Fruit fly (Drosophila melanogaster) whole organism, wandering third instar larva: Measurements from ENCODE around the gene CG9759.

Experiments
- Abd-B ChIP-seq: fragments of >200 bp; optimal IDR thresholded peaks from 2 replicates; lab custom pipeline; 2017; ENCODE audit warnings: missing biosample characterization, missing genetic modification characterization
- CG32264 ChIP-seq: fragments of 200-800 bp; sonication (Bioruptor generic); optimal IDR thresholded peaks from 2 replicates; lab custom pipeline; 2016; ENCODE audit warnings: missing biosample characterization, missing genetic modification characterization
- CG9705 ChIP-seq: fragments of 200-800 bp; sonication (Bioruptor generic); optimal IDR thresholded peaks from 2 replicates; lab custom pipeline; 2018; ENCODE audit warnings: missing biosample characterization, mild to moderate bottlenecking, missing genetic modification characterization
- Dif ChIP-seq: fragments of 200-275, 200-300 bp; sonication (Bioruptor generic); optimal IDR thresholded peaks from 2 replicates; lab custom pipeline; 2018; ENCODE audit warnings: missing biosample characterization, missing genetic modification characterization; ENCODE audit not compliant: partially characterized antibody
- GATAd ChIP-seq: sonication (Bioruptor generic); optimal IDR thresholded peaks from 2 replicates; lab custom pipeline; 2016; ENCODE audit warnings: missing biosample characterization, missing genetic modification characterization
- HLH106 ChIP-seq: fragments of 200-800 bp; optimal IDR thresholded peaks from 3 replicates; lab custom pipeline; 2019; ENCODE audit warnings: missing biosample characterization, mild to moderate bottlenecking, missing genetic modification characterization, moderate library complexity
- Hnf4 ChIP-seq: fragments of 200-800 bp; sonication (Bioruptor generic); optimal IDR thresholded peaks from 2 replicates; lab custom pipeline; 2016; ENCODE audit warnings: missing biosample characterization, mild to moderate bottlenecking, missing genetic modification characterization
- Hr83 ChIP-seq: fragments of 200-300 bp; sonication (Bioruptor generic); optimal IDR thresholded peaks from 2 replicates; lab custom pipeline; 2016; ENCODE audit warnings: missing biosample characterization, mild to moderate bottlenecking, missing genetic modification characterization, moderate library complexity; ENCODE audit not compliant: poor library complexity, severe bottlenecking
- Jra ChIP-seq: sonication (Bioruptor generic); optimal IDR thresholded peaks from 2 replicates; lab custom pipeline; 2016; ENCODE audit warnings: missing biosample characterization, missing genetic modification characterization
- Myc ChIP-seq: fragments of >200 bp; optimal IDR thresholded peaks from 2 replicates; lab custom pipeline; 2017
- N ChIP-seq: fragments of >200 bp; optimal IDR thresholded peaks from 2 replicates; lab custom pipeline; 2018; ENCODE audit warnings: missing biosample characterization, missing external identifiers, missing genetic modification characterization
- OdsH ChIP-seq: fragments of 200-800 bp; sonication (Bioruptor generic); optimal IDR thresholded peaks from 2 replicates; lab custom pipeline; 2016; ENCODE audit warnings: missing biosample characterization, mild to moderate bottlenecking, missing genetic modification characterization
- Rel ChIP-seq, 2 experiments: fragments of 200-800 bp; sonication (Bioruptor generic) in 1 of 2; optimal IDR thresholded peaks; 2 replicates in 1 of 2; 3 replicates in 1 of 2; lab custom pipeline; 2016 to 2019; ENCODE audit warnings: mild to moderate bottlenecking in 2 of 2, missing biosample characterization in 2 of 2, missing genetic modification characterization in 2 of 2, moderate library complexity in 1 of 2
- Sp1 ChIP-seq: fragments of 200-800 bp; sonication (Bioruptor generic); optimal IDR thresholded peaks from 3 replicates; lab custom pipeline; 2019; ENCODE audit warnings: missing biosample characterization, mild to moderate bottlenecking, missing genetic modification characterization, moderate library complexity
- Vsx2 ChIP-seq: fragments of 200-300, 225-300 bp; sonication (Bioruptor generic); optimal IDR thresholded peaks from 2 replicates; lab custom pipeline; 2018; ENCODE audit warnings: missing biosample characterization, missing genetic modification characterization; ENCODE audit not compliant: partially characterized antibody
- br ChIP-seq: fragments of 200-800 bp; sonication (Bioruptor generic); optimal IDR thresholded peaks from 2 replicates; lab custom pipeline; 2016; ENCODE audit warnings: missing biosample characterization, missing genetic modification characterization
- brk ChIP-seq: fragments of 200-800 bp; sonication (Bioruptor generic); optimal IDR thresholded peaks from 2 replicates; lab custom pipeline; 2016; ENCODE audit warnings: missing biosample characterization, mild to moderate bottlenecking, missing genetic modification characterization
- dl ChIP-seq, 2 experiments: fragments of 175-275, 200-275 bp in 1 of 2; fragments of 200-275 bp in 1 of 2; sonication (Bioruptor generic); optimal IDR thresholded peaks; lab custom pipeline; 2018; ENCODE audit warnings: mild to moderate bottlenecking in 2 of 2, missing biosample characterization in 2 of 2, missing genetic modification characterization in 2 of 2, moderate library complexity in 2 of 2; ENCODE audit not compliant: partially characterized antibody in 2 of 2, insufficient read depth in 1 of 2
- dmrt93B ChIP-seq: fragments of 200-800 bp; sonication (Bioruptor generic); optimal IDR thresholded peaks from 2 replicates; lab custom pipeline; 2018; ENCODE audit warnings: missing biosample characterization, mild to moderate bottlenecking, missing genetic modification characterization
- ey ChIP-seq: fragments of 200-800 bp; sonication (Bioruptor generic); optimal IDR thresholded peaks from 2 replicates; lab custom pipeline; 2016; ENCODE audit warnings: missing biosample characterization, missing genetic modification characterization
- foxo ChIP-seq, 2 experiments: fragments of 200-800 bp; sonication (Bioruptor generic); optimal IDR thresholded peaks; 2 replicates in 1 of 2; 3 replicates in 1 of 2; lab custom pipeline; 2016 to 2017; ENCODE audit warnings: missing biosample characterization in 2 of 2, missing genetic modification characterization in 2 of 2
- fru ChIP-seq: fragments of 200-800 bp; sonication (Bioruptor generic); optimal IDR thresholded peaks from 3 replicates; lab custom pipeline; 2016; ENCODE audit warnings: missing biosample characterization, mild to moderate bottlenecking, missing genetic modification characterization
- h ChIP-seq: fragments of 200-800 bp; sonication (Bioruptor generic); optimal IDR thresholded peaks from 3 replicates; lab custom pipeline; 2016; ENCODE audit warnings: missing biosample characterization, mild to moderate bottlenecking, missing genetic modification characterization
- jim ChIP-seq: fragments of 175-275, 200-325 bp; sonication (Bioruptor generic); optimal IDR thresholded peaks from 2 replicates; lab custom pipeline; 2016; ENCODE audit warnings: missing biosample characterization, mild to moderate bottlenecking, missing genetic modification characterization
- lola ChIP-seq: fragments of >200 bp; optimal IDR thresholded peaks from 2 replicates; lab custom pipeline; 2017; ENCODE audit warnings: missing biosample characterization, missing genetic modification characterization
- pan ChIP-seq: fragments of >200 bp; optimal IDR thresholded peaks from 2 replicates; lab custom pipeline; 2017
- psq ChIP-seq: fragments of 200-800 bp; sonication (Bioruptor generic); optimal IDR thresholded peaks from 3 replicates; lab custom pipeline; 2017; ENCODE audit warnings: missing biosample characterization, mild to moderate bottlenecking, missing genetic modification characterization, moderate library complexity
- rgr ChIP-seq: fragments of 200-800 bp; sonication (Bioruptor generic); optimal IDR thresholded peaks from 3 replicates; lab custom pipeline; 2016; ENCODE audit warnings: missing biosample characterization, mild to moderate bottlenecking, missing genetic modification characterization
- sage ChIP-seq: fragments of 200-800 bp; sonication (Bioruptor generic); optimal IDR thresholded peaks from 2 replicates; lab custom pipeline; 2016; ENCODE audit warnings: missing biosample characterization, mild to moderate bottlenecking, missing genetic modification characterization
- sv ChIP-seq: fragments of 200-800 bp; sonication (Bioruptor generic); optimal IDR thresholded peaks from 3 replicates; lab custom pipeline; 2016; ENCODE audit warnings: missing biosample characterization, missing genetic modification characterization
- tai ChIP-seq: sonication (Bioruptor generic); optimal IDR thresholded peaks from 2 replicates; lab custom pipeline; 2016; ENCODE audit warnings: missing biosample characterization, missing genetic modification characterization
- usp ChIP-seq: fragments of >200 bp; optimal IDR thresholded peaks from 2 replicates; lab custom pipeline; 2017; ENCODE audit warnings: missing biosample characterization, missing genetic modification characterization
- woc ChIP-seq: sonication (Bioruptor generic); optimal IDR thresholded peaks from 2 replicates; lab custom pipeline; 2016; ENCODE audit warnings: missing biosample characterization, mild to moderate bottlenecking, missing genetic modification characterization

Gene CG9759

dm6 chr3R:13609146-13609545 is at the start of gene CG9759:
CG9759 (minus strand) TSS chr3R:13609246.
- TF ChIP-seq woc (GFP tag; lab: Kevin White, UChicago) (no peak), tai (no peak), N (GFP tag; lab: Kevin White, UChicago) (no peak), CG9705 (GFP tag; lab: Kevin White, UChicago) (no peak)

- no peak for TF ChIP-seq h (GFP tag; lab: Kevin White, UChicago)
- no peak for TF ChIP-seq usp (GFP tag; lab: Kevin White, UChicago)
- no peak for TF ChIP-seq br
- no peak for TF ChIP-seq fru (GFP tag; lab: Kevin White, UChicago)
- no peak for TF ChIP-seq sage (GFP tag; lab: Kevin White, UChicago)
- TF ChIP-seq lola = no peak
- TF ChIP-seq brk (GFP tag; lab: Kevin White, UChicago) = no peak
- TF ChIP-seq CG32264 (GFP tag; lab: Kevin White, UChicago) = no peak
- TF ChIP-seq Sp1 (GFP tag; lab: Kevin White, UChicago) = no peak
- TF ChIP-seq rgr = no peak
- TF ChIP-seq dl (GFP tag; optimal IDR thresholded peaks at IDR 0.05; lab: Kevin White, UChicago; ENCODE audit: insufficient read depth in 1 of 2, partially characterized antibody in 2 of 2) = no peak
Observed at dm6 chr3R:13656294-13656693, 47.2 kb upstream of the CG9759 start, which contains the start of gene Rbp4. Rbp4 (minus strand) TSS chr3R:13656394.

dm6 chr3R:13647734-13648541 is 38.9 kb upstream of the CG9759 start:
- TF ChIP-seq Dif (GFP tag; lab: Kevin White, UChicago) (peak; percentile 2), jim (GFP tag; lab: Kevin White, UChicago) (no peak), CG32264 (GFP tag; lab: Kevin White, UChicago) (no peak), lola (no peak), tai (no peak), pan (lab: Kevin White, UChicago) (no peak), Abd-B (no peak), HLH106 (no peak), Hr83 (GFP tag; lab: Kevin White, UChicago) (no peak), h (GFP tag; lab: Kevin White, UChicago) (no peak), rgr (no peak), Myc (lab: Kevin White, UChicago) (no peak), dmrt93B (GFP tag; lab: Kevin White, UChicago) (no peak), Rel (GFP tag; optimal IDR thresholded peaks at IDR 0.05; lab: Kevin White, UChicago) (no peak), Rel (tag; optimal IDR thresholded peaks at IDR 0.05; lab: Kevin White, UChicago) (no peak), Jra (no peak), woc (GFP tag; lab: Kevin White, UChicago) (peak; percentile 26), dl (GFP tag; optimal IDR thresholded peaks at IDR 0.05; lab: Kevin White, UChicago; ENCODE audit: insufficient read depth in 1 of 2, partially characterized antibody in 2 of 2) (no peak), foxo (GFP tag; optimal IDR thresholded peaks at IDR 0.05; lab: Kevin White, UChicago) (no peak), psq (GFP tag; lab: Kevin White, UChicago) (peak; percentile 90), OdsH (no peak), brk (GFP tag; lab: Kevin White, UChicago) (peak; percentile 61), Vsx2 (no peak), ey (GFP tag; lab: Kevin White, UChicago) (no peak), sage (GFP tag; lab: Kevin White, UChicago) (no peak), Sp1 (GFP tag; lab: Kevin White, UChicago) (no peak), Hnf4 (GFP tag; lab: Kevin White, UChicago) (peak; percentile 26), br (no peak), GATAd (GFP tag; lab: Kevin White, UChicago) (no peak), N (GFP tag; lab: Kevin White, UChicago) (no peak), sv (GFP tag; lab: Kevin White, UChicago) (no peak)
